Fruit fly (Drosophila melanogaster): Measurements from ENCODE around the gene wol.

Gene wol

DNA sequence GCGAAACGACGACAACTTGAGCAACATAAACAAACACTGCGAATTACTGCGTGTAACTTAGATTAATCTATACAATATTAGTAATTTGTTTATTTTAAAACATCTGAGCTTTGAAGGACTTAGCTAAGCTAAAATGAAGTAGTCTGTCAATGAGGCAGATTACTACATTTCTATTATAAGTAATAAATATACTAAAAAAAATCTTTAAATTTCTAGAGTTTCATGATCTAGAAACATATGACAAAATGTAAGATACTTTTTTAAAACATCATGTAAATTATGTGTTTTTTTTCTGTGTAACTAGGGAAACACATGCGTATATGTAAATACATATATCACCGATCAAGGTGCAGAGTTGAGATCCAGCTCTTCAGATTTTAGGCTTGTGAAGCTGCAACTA, 36.6 kb downstream of the wol start (continued):
- TF ChIP-seq Drgx (GFP tag; IDR thresholded peaks at IDR 0.05) (peak; percentile 86), sima (GFP tag; optimal IDR thresholded peaks at IDR 0.05) (no peak), CG2712 (tag; optimal IDR thresholded peaks at IDR 0.05) (peak; percentile 73), caup (GFP tag; optimal IDR thresholded peaks at IDR 0.05; ENCODE audit: severe bottlenecking) (peak; percentile 52), CG10654 (GFP tag; optimal IDR thresholded peaks at IDR 0.05) (peak; percentile 40), bcd (GFP tag; optimal IDR thresholded peaks at IDR 0.05) (peak; percentile 46), CG6765 (GFP tag; optimal IDR thresholded peaks at IDR 0.05) (peak; percentile 31), org-1 (GFP tag; optimal IDR thresholded peaks at IDR 0.05) (peak; percentile 44), Sox100B (GFP tag; optimal IDR thresholded peaks at IDR 0.05) (peak; percentile 77), nau (GFP tag; optimal IDR thresholded peaks at IDR 0.05) (peak; percentile 63), Antp (GFP tag; optimal IDR thresholded peaks at IDR 0.05) (no peak), CG9437 (GFP tag; optimal IDR thresholded peaks at IDR 0.05) (peak; percentile 59), kni (GFP tag; optimal IDR thresholded peaks at IDR 0.05) (no peak), dan (GFP tag; IDR thresholded peaks at IDR 0.05) (no peak), Sox102F (GFP tag; optimal IDR thresholded peaks at IDR 0.05) (peak; percentile 59), crol (GFP tag; IDR thresholded peaks at IDR 0.05) (no peak), CG9727 (GFP tag; optimal IDR thresholded peaks at IDR 0.05) (peak; percentile 35), zfh1 (GFP tag; IDR thresholded peaks at IDR 0.05) (peak; percentile 53; the same call in 1 of the 3 replicates), CG6813 (GFP tag; optimal IDR thresholded peaks at IDR 0.05) (peak; percentile 36), ewg (GFP tag; optimal IDR thresholded peaks at IDR 0.05) (no peak), CG10979 (tag; optimal IDR thresholded peaks at IDR 0.05) (peak; percentile 51), so (GFP tag; IDR thresholded peaks at IDR 0.05) (peak; percentile 77; the same call in 2 of the 3 replicates), jing (GFP tag; optimal IDR thresholded peaks at IDR 0.05) (peak; percentile 31), vnd (GFP tag; IDR thresholded peaks at IDR 0.05; ENCODE audit: partially characterized antibody) (no peak), HLH3B (GFP tag; IDR thresholded peaks at IDR 0.05) (peak; percentile 54), CG12942 (GFP tag; optimal IDR thresholded peaks at IDR 0.05) (peak; percentile 4), CG12659 (GFP tag; optimal IDR thresholded peaks at IDR 0.05) (peak; percentile 57), CG7839 (tag; optimal IDR thresholded peaks at IDR 0.05) (peak; percentile 76), CG11723 (GFP tag; optimal IDR thresholded peaks at IDR 0.05) (peak; percentile 33), CG10267 (tag; optimal IDR thresholded peaks at IDR 0.05) (peak; percentile 47), sisA (GFP tag; IDR thresholded peaks at IDR 0.05) (peak; percentile 42), Hr3 (GFP tag; optimal IDR thresholded peaks at IDR 0.05) (peak; percentile 36), Oli (tag; optimal IDR thresholded peaks at IDR 0.05) (peak; percentile 70), Ssrp (tag; optimal IDR thresholded peaks at IDR 0.05) (peak; percentile 72), kah (GFP tag; optimal IDR thresholded peaks at IDR 0.05) (peak; percentile 70), CG7372 (GFP tag; IDR thresholded peaks at IDR 0.05) (peak; percentile 32; the same call in 1 of the 2 replicates), Mrtf (GFP tag; IDR thresholded peaks at IDR 0.05) (peak; percentile 51; the same call in 1 of the 3 replicates), onecut (GFP tag; IDR thresholded peaks at IDR 0.05) (peak; percentile 47), CG31224 (GFP tag; IDR thresholded peaks at IDR 0.05) (no peak), MTF-1 (GFP tag; optimal IDR thresholded peaks at IDR 0.05; ENCODE audit: borderline replicate concordance) (no peak), CG8281 (tag; optimal IDR thresholded peaks at IDR 0.05) (peak; percentile 36), CG14441 (GFP tag; IDR thresholded peaks at IDR 0.05) (peak; percentile 72), ttk (GFP tag; IDR thresholded peaks at IDR 0.05) (peak; percentile 25; the same call in 1 of the 2 replicates), dysf (GFP tag; IDR thresholded peaks at IDR 0.05) (peak; percentile 61; the same call in 2 of the 3 replicates), E2f1 (GFP tag; IDR thresholded peaks at IDR 0.05) (peak; percentile 58; the same call in 1 of the 2 replicates), YL-1 (GFP tag; optimal IDR thresholded peaks at IDR 0.05) (peak; percentile 35), Taf1 (GFP tag; IDR thresholded peaks at IDR 0.05) (no peak), sim (GFP tag; IDR thresholded peaks at IDR 0.05) (0 out of 2 replicates have a peak, but pooled peaks have one; percentile 21), CG3281 (GFP tag; optimal IDR thresholded peaks at IDR 0.05) (peak; percentile 38), CG5180 (GFP tag; optimal IDR thresholded peaks at IDR 0.05) (peak; percentile 40)
